Worm (Caenorhabditis elegans): ENCODE results near the gene arrd-11.

- TF ChIP-seq lin-35 (GFP tag; optimal IDR thresholded peaks at IDR 0.05), result no peak
- no peak for TF ChIP-seq ceh-82 (tag; optimal IDR thresholded peaks at IDR 0.05)
- TF ChIP-seq nhr-76 (tag; optimal IDR thresholded peaks at IDR 0.05), result no peak
- no peak for TF ChIP-seq nhr-85 (tag)
- TF ChIP-seq lin-13 (GFP tag; optimal IDR thresholded peaks at IDR 0.05), result no peak
- TF ChIP-seq hpl-2 (GFP tag; optimal IDR thresholded peaks at IDR 0.05), result no peak
Observed at ce11 chrII:13752016-13752415, 11.2 kb upstream of the arrd-11 start, which contains the start of gene arrd-14.

All from whole organism, L1 larva.